Fruit fly (Drosophila melanogaster): ENCODE results near the gene CG17477.

CG17477 gene

DNA sequence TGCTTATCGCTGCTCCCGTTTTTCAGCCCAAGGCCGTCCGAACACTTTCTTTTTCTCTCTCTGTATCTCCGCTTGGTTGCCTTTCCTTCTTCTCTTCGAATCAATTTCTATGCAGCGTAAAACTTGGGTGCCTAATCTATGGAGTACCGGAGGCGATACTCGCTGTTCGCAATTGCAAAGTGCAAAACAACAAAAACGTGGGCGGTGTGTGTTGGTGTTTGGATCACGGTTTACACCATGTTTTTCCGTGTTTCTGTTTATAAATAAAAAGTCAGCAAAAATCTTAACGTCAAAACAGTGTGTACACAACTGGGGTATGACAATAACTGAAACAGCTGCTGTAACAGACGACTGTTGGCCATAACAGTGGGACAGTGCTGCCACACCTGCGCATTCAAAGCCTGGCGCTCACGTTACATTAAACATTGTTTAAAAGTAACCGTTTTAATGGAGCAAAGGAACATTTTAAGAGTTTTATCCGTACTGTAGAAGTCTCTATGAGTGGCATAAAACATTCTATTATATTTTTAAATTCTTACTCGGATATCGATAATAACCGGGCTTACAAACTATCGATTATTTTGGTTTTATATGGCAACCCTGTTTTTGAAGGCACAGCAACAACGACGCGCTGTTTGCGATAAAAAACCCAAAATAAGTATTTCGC lies 22.5 kb upstream of the CG17477 start, which contains the start of the genes m-cup and Det (continued):
- TF ChIP-seq Dbx (GFP tag; IDR thresholded peaks at IDR 0.05) (no peak), pb (GFP tag; optimal IDR thresholded peaks at IDR 0.05) (no peak), CG4617 (GFP tag; optimal IDR thresholded peaks at IDR 0.05; ENCODE audit: borderline replicate concordance) (peak; percentile 44), CG1603 (tag; optimal IDR thresholded peaks at IDR 0.05) (no peak), HLH54F (GFP tag; optimal IDR thresholded peaks at IDR 0.05) (peak; percentile 1), CG6854 (GFP tag; optimal IDR thresholded peaks at IDR 0.05) (no peak), salm (tag; optimal IDR thresholded peaks at IDR 0.05) (no peak), CG14667 (GFP tag; IDR thresholded peaks at IDR 0.05) (no peak), kni (GFP tag; optimal IDR thresholded peaks at IDR 0.05) (no peak), danr (GFP tag; IDR thresholded peaks at IDR 0.05) (no peak), en (GFP tag; optimal IDR thresholded peaks at IDR 0.05) (no peak), emc (GFP tag; optimal IDR thresholded peaks at IDR 0.05) (no peak), slou (GFP tag; optimal IDR thresholded peaks at IDR 0.05) (no peak), CG17186 (GFP tag; optimal IDR thresholded peaks at IDR 0.05) (peak; percentile 79), Poxn (GFP tag; IDR thresholded peaks at IDR 0.05) (no peak), gem (tag; optimal IDR thresholded peaks at IDR 0.05) (peak; percentile 29), Meics (GFP tag; optimal IDR thresholded peaks at IDR 0.05) (no peak), zfh2 (GFP tag; optimal IDR thresholded peaks at IDR 0.05) (peak; percentile 31), CG15073 (GFP tag; optimal IDR thresholded peaks at IDR 0.05) (no peak), CG12236 (GFP tag; optimal IDR thresholded peaks at IDR 0.05) (no peak), CG30431 (GFP tag; optimal IDR thresholded peaks at IDR 0.05) (no peak), HLHmδ (GFP tag; optimal IDR thresholded peaks at IDR 0.05) (no peak), CG3163 (GFP tag; optimal IDR thresholded peaks at IDR 0.05) (no peak), CG4424 (GFP tag; optimal IDR thresholded peaks at IDR 0.05) (peak; percentile 8), Abd-B (GFP tag; optimal IDR thresholded peaks at IDR 0.05) (no peak), dan (GFP tag; IDR thresholded peaks at IDR 0.05) (no peak), Sox100B (GFP tag; optimal IDR thresholded peaks at IDR 0.05) (no peak), CG2678 (tag; optimal IDR thresholded peaks at IDR 0.05) (no peak), stwl (tag; optimal IDR thresholded peaks at IDR 0.05) (peak; percentile 83), Bteb2 (GFP tag; optimal IDR thresholded peaks at IDR 0.05) (no peak), CG15479 (GFP tag; optimal IDR thresholded peaks at IDR 0.05) (no peak), CG3407 (GFP tag; optimal IDR thresholded peaks at IDR 0.05) (no peak), pho (GFP tag; optimal IDR thresholded peaks at IDR 0.05) (no peak), Asciz (GFP tag; optimal IDR thresholded peaks at IDR 0.05) (no peak), dm (GFP tag; optimal IDR thresholded peaks at IDR 0.05) (no peak), D19A (tag; optimal IDR thresholded peaks at IDR 0.05) (no peak), unc-4 (GFP tag; IDR thresholded peaks at IDR 0.05; ENCODE audit: partially characterized antibody) (peak; percentile 81), Dip2 (GFP tag; IDR thresholded peaks at IDR 0.05) (no peak), dmrt99B (tag; optimal IDR thresholded peaks at IDR 0.05) (no peak), Pdp1 (GFP tag; optimal IDR thresholded peaks at IDR 0.05) (no peak), hbn (GFP tag; IDR thresholded peaks at IDR 0.05; ENCODE audit: partially characterized antibody) (peak; percentile 51; the same call in 1 of the 2 replicates), CG6175 (GFP tag; IDR thresholded peaks at IDR 0.05) (no peak), schlank (tag; optimal IDR thresholded peaks at IDR 0.05) (no peak), Fer2 (tag; optimal IDR thresholded peaks at IDR 0.05) (no peak), tio (GFP tag; optimal IDR thresholded peaks at IDR 0.05) (no peak), CG17912 (GFP tag; optimal IDR thresholded peaks at IDR 0.05) (no peak), CG15011 (GFP tag; optimal IDR thresholded peaks at IDR 0.05) (no peak), CkIIα-i1 (GFP tag; IDR thresholded peaks at IDR 0.05) (no peak), Adf1 (GFP tag; IDR thresholded peaks at IDR 0.05) (no peak), CG7963 (GFP tag; IDR thresholded peaks at IDR 0.05; ENCODE audit: partially characterized antibody) (peak; percentile 58; the same call in 1 of the 3 replicates)

Measured in whole organism, embryonic.